Fruit fly (Drosophila melanogaster) whole organism, embryonic: Measurements from ENCODE around the gene Cp18.
A peak's percentile ranks its signal among the peaks of the same experiment; 100 is the strongest.

Experiments
- CG10959 ChIP-seq: fragments of 200-800 bp; sonication (Bioruptor generic); IDR thresholded peaks from 2 replicates; pipeline ENCODE4 v1.3.6; 2022; ENCODE audit warnings: missing biosample characterization, missing genetic modification characterization
- CG11247 ChIP-seq: fragments of 200-800 bp; sonication (Bioruptor generic); IDR thresholded peaks from 2 replicates; pipeline ENCODE4 v1.3.6; 2022; ENCODE audit warnings: missing biosample characterization, missing genetic modification characterization
- CG11398 ChIP-seq: fragments of 200-800 bp; sonication (Bioruptor generic); optimal IDR thresholded peaks from 2 replicates; lab custom pipeline; 2016; ENCODE audit warnings: missing biosample characterization, missing genetic modification characterization
- CG12942 ChIP-seq: fragments of 200-800 bp; sonication (Bioruptor generic); optimal IDR thresholded peaks from 3 replicates; lab custom pipeline; 2016; ENCODE audit warnings: missing biosample characterization, missing genetic modification characterization
- CG13424 ChIP-seq: fragments of 200-800 bp; sonication (Bioruptor generic); optimal IDR thresholded peaks from 2 replicates; lab custom pipeline; 2019; ENCODE audit warnings: missing biosample characterization, mild to moderate bottlenecking, missing genetic modification characterization, moderate library complexity
- CG14710 ChIP-seq: fragments of 200-800 bp; sonication (Bioruptor generic); optimal IDR thresholded peaks from 3 replicates; lab custom pipeline; 2019; ENCODE audit warnings: missing biosample characterization, mild to moderate bottlenecking, missing genetic modification characterization, moderate library complexity
- CG16815 ChIP-seq: fragments of 200-800 bp; sonication (Bioruptor generic); optimal IDR thresholded peaks from 3 replicates; lab custom pipeline; 2017; ENCODE audit warnings: missing biosample characterization, mild to moderate bottlenecking, missing genetic modification characterization
- CG17186 ChIP-seq: fragments of 200-800 bp; sonication (Bioruptor generic); optimal IDR thresholded peaks from 3 replicates; lab custom pipeline; 2017; ENCODE audit warnings: missing biosample characterization, missing genetic modification reagents, missing genetic modification characterization
- CG17328 ChIP-seq: fragments of 200-800 bp; sonication (Bioruptor generic); IDR thresholded peaks from 2 replicates; pipeline ENCODE4 v1.3.6; 2022; ENCODE audit warnings: missing biosample characterization, missing genetic modification characterization
- CG1792 ChIP-seq: fragments of 200-800 bp; sonication (Bioruptor generic); optimal IDR thresholded peaks from 2 replicates; lab custom pipeline; 2016; ENCODE audit warnings: missing biosample characterization, missing genetic modification characterization
- CG18599 ChIP-seq: fragments of 200-800 bp; sonication (Bioruptor generic); optimal IDR thresholded peaks from 3 replicates; lab custom pipeline; 2017; ENCODE audit warnings: missing biosample characterization, missing genetic modification characterization, mild to moderate bottlenecking, moderate library complexity, missing genetic modification reagents
- CG34224 ChIP-seq: fragments of 200-800 bp; sonication (Bioruptor generic); IDR thresholded peaks from 3 replicates; pipeline ENCODE4 v1.3.6; 2022; ENCODE audit warnings: missing biosample characterization, missing genetic modification characterization; ENCODE audit not compliant: partially characterized antibody
- CG3838 ChIP-seq: fragments of 200-800 bp; sonication (Bioruptor generic); optimal IDR thresholded peaks from 3 replicates; lab custom pipeline; 2016; ENCODE audit warnings: missing biosample characterization, missing genetic modification characterization
- CG4328 ChIP-seq: fragments of 200-800 bp; sonication (Bioruptor generic); optimal IDR thresholded peaks from 3 replicates; lab custom pipeline; 2017; ENCODE audit warnings: missing biosample characterization, missing genetic modification reagents, missing genetic modification characterization
- CG43689 ChIP-seq: fragments of 200-800 bp; sonication (Bioruptor generic); IDR thresholded peaks from 2 replicates; pipeline ENCODE4 v1.3.6; 2022; ENCODE audit warnings: missing biosample characterization, missing genetic modification characterization
- CG6654 ChIP-seq: fragments of 200-800 bp; sonication (Bioruptor generic); optimal IDR thresholded peaks from 2 replicates; lab custom pipeline; 2017; ENCODE audit warnings: missing biosample characterization, mild to moderate bottlenecking, missing genetic modification characterization
- CG9437 ChIP-seq: fragments of 200-800 bp; sonication (Bioruptor generic); optimal IDR thresholded peaks from 2 replicates; lab custom pipeline; 2018; ENCODE audit warnings: missing biosample characterization, mild to moderate bottlenecking, missing genetic modification characterization
- CkIIα-i1 ChIP-seq: fragments of 200-800 bp; sonication (Bioruptor generic); IDR thresholded peaks from 2 replicates; pipeline ENCODE4 v1.3.6; 2022; ENCODE audit warnings: missing biosample characterization, missing genetic modification characterization
- Gsc ChIP-seq: fragments of 200-800 bp; sonication (Bioruptor generic); IDR thresholded peaks from 2 replicates; pipeline ENCODE4 v1.3.6; 2022; ENCODE audit warnings: missing biosample characterization, missing genetic modification characterization
- HHEX ChIP-seq: fragments of 200-800 bp; sonication (Bioruptor generic); optimal IDR thresholded peaks from 3 replicates; lab custom pipeline; 2017; ENCODE audit warnings: missing biosample characterization, mild to moderate bottlenecking, missing genetic modification characterization, missing genetic modification reagents
- Hmr ChIP-seq: fragments of 200-800 bp; sonication (Bioruptor generic); optimal IDR thresholded peaks from 3 replicates; lab custom pipeline; 2017; ENCODE audit warnings: mild to moderate bottlenecking, missing biosample characterization, missing genetic modification reagents, missing genetic modification characterization
- Mrtf ChIP-seq: fragments of 200-800 bp; sonication (Bioruptor generic); IDR thresholded peaks from 3 replicates; pipeline ENCODE4 v1.3.6; 2022; ENCODE audit warnings: missing biosample characterization, missing genetic modification characterization
- Nf-YC ChIP-seq: fragments of 200-800 bp; optimal IDR thresholded peaks from 3 replicates; lab custom pipeline; 2019; ENCODE audit warnings: missing biosample characterization, mild to moderate bottlenecking, missing genetic modification characterization, moderate library complexity
- bab2 ChIP-seq: fragments of 200-800 bp; sonication (Bioruptor generic); optimal IDR thresholded peaks from 2 replicates; lab custom pipeline; 2016; ENCODE audit warnings: missing biosample characterization, missing genetic modification characterization
- bbx ChIP-seq: fragments of 200-800 bp; sonication (Bioruptor generic); IDR thresholded peaks from 2 replicates; pipeline ENCODE4 v1.3.6; 2022; ENCODE audit warnings: missing biosample characterization, missing genetic modification characterization; ENCODE audit not compliant: partially characterized antibody
- cg ChIP-seq: fragments of 200-800 bp; sonication (Bioruptor generic); optimal IDR thresholded peaks from 3 replicates; lab custom pipeline; 2019; ENCODE audit warnings: missing biosample characterization, mild to moderate bottlenecking, missing genetic modification characterization, moderate library complexity
- danr ChIP-seq: fragments of 200-800 bp; sonication (Bioruptor generic); IDR thresholded peaks from 2 replicates; pipeline ENCODE4 v1.3.6; 2022; ENCODE audit warnings: missing biosample characterization, missing genetic modification characterization
- dati ChIP-seq: fragments of 200-800 bp; sonication (Bioruptor generic); IDR thresholded peaks from 2 replicates; pipeline ENCODE4 v1.3.6; 2022; ENCODE audit warnings: missing biosample characterization, missing genetic modification characterization
- ems ChIP-seq: fragments of 200-800 bp; sonication (Bioruptor generic); optimal IDR thresholded peaks from 3 replicates; lab custom pipeline; 2016; ENCODE audit warnings: missing biosample characterization, missing genetic modification characterization
- en ChIP-seq: fragments of 200-800 bp; sonication (Bioruptor generic); optimal IDR thresholded peaks from 2 replicates; lab custom pipeline; 2016; ENCODE audit warnings: missing biosample characterization, missing genetic modification characterization
- eve ChIP-seq, 2 experiments: fragments of >200 bp; optimal IDR thresholded peaks; 2 replicates each; lab custom pipeline; 2017; ENCODE audit warnings: missing biosample characterization in 2 of 2, missing genetic modification characterization in 2 of 2
- exex ChIP-seq: fragments of 200-800 bp; sonication (Bioruptor generic); optimal IDR thresholded peaks from 4 replicates; lab custom pipeline; 2018; ENCODE audit warnings: missing biosample characterization, mild to moderate bottlenecking, missing genetic modification characterization, moderate library complexity
- gce ChIP-seq: fragments of 200-800 bp; sonication (Bioruptor generic); IDR thresholded peaks from 3 replicates; pipeline ENCODE4 v1.3.6; 2022; ENCODE audit warnings: missing biosample characterization, missing genetic modification characterization
- gfzf ChIP-seq: fragments of 200-800 bp; sonication (Bioruptor generic); optimal IDR thresholded peaks from 2 replicates; lab custom pipeline; 2016; ENCODE audit warnings: missing biosample characterization, mild to moderate bottlenecking, missing genetic modification characterization, moderate library complexity
- grn ChIP-seq: fragments of 200-800 bp; sonication (Bioruptor generic); optimal IDR thresholded peaks from 3 replicates; lab custom pipeline; 2017; ENCODE audit warnings: missing biosample characterization, missing genetic modification characterization
- hbn ChIP-seq: fragments of 200-800 bp; sonication (Bioruptor generic); IDR thresholded peaks from 2 replicates; pipeline ENCODE4 v1.3.6; 2022; ENCODE audit warnings: missing biosample characterization, missing genetic modification characterization; ENCODE audit not compliant: partially characterized antibody
- inv ChIP-seq: fragments of 200-800 bp; sonication (Bioruptor generic); IDR thresholded peaks from 2 replicates; pipeline ENCODE4 v1.3.6; 2022; ENCODE audit warnings: missing biosample characterization, missing genetic modification characterization; ENCODE audit not compliant: partially characterized antibody
- kah ChIP-seq: fragments of 200-800 bp; sonication (Bioruptor generic); optimal IDR thresholded peaks from 2 replicates; lab custom pipeline; 2018; ENCODE audit warnings: missing biosample characterization, mild to moderate bottlenecking, missing genetic modification characterization
- ken ChIP-seq: fragments of 200-800 bp; sonication (Bioruptor generic); IDR thresholded peaks from 3 replicates; pipeline ENCODE4 v1.3.6; 2022; ENCODE audit warnings: missing biosample characterization, missing genetic modification characterization
- lab ChIP-seq: fragments of 200-800 bp; sonication (Bioruptor generic); optimal IDR thresholded peaks from 3 replicates; lab custom pipeline; 2017; ENCODE audit warnings: missing biosample characterization, missing genetic modification characterization, mild to moderate bottlenecking, moderate library complexity, missing genetic modification reagents
- nom ChIP-seq: fragments of 200-800 bp; sonication (Bioruptor generic); optimal IDR thresholded peaks from 2 replicates; lab custom pipeline; 2017; ENCODE audit warnings: missing biosample characterization, missing genetic modification characterization, mild to moderate bottlenecking, moderate library complexity, missing genetic modification reagents
- otp ChIP-seq: fragments of 200-800 bp; sonication (Bioruptor generic); IDR thresholded peaks from 3 replicates; pipeline ENCODE4, ENCODE4 v1.3.6; 2022; ENCODE audit warnings: missing biosample characterization, missing genetic modification characterization
- ranshi ChIP-seq: fragments of 200-800 bp; sonication (Bioruptor generic); IDR thresholded peaks from 2 replicates; pipeline ENCODE4 v1.3.6; 2022; ENCODE audit warnings: missing biosample characterization, missing genetic modification characterization
- salm ChIP-seq: fragments of 200-800 bp; sonication (Bioruptor generic); optimal IDR thresholded peaks from 2 replicates; lab custom pipeline; 2018; ENCODE audit warnings: missing biosample characterization, mild to moderate bottlenecking, missing genetic modification characterization
- sima ChIP-seq: fragments of 200-800 bp; sonication (Bioruptor generic); optimal IDR thresholded peaks from 2 replicates; lab custom pipeline; 2016; ENCODE audit warnings: missing biosample characterization, missing genetic modification characterization
- slbo ChIP-seq: fragments of 200-800 bp; sonication (Bioruptor generic); IDR thresholded peaks from 2 replicates; pipeline ENCODE4 v1.3.6; 2022; ENCODE audit warnings: missing biosample characterization, missing genetic modification characterization
- slp2 ChIP-seq: fragments of 200-800 bp; sonication (Bioruptor generic); optimal IDR thresholded peaks from 2 replicates; lab custom pipeline; 2016; ENCODE audit warnings: missing biosample characterization, missing genetic modification characterization
- sob ChIP-seq: fragments of 200-800 bp; sonication (Bioruptor generic); IDR thresholded peaks from 2 replicates; pipeline ENCODE4 v1.3.6; 2022; ENCODE audit warnings: missing biosample characterization, missing genetic modification characterization
- sr ChIP-seq: fragments of 200-800 bp; sonication (Bioruptor generic); IDR thresholded peaks from 3 replicates; pipeline ENCODE4 v1.3.6; 2022; ENCODE audit warnings: missing biosample characterization, missing genetic modification characterization
- vnd ChIP-seq: fragments of 200-800 bp; sonication (Bioruptor generic); IDR thresholded peaks from 3 replicates; pipeline ENCODE4 v1.3.6; 2022; ENCODE audit warnings: missing biosample characterization, missing genetic modification characterization; ENCODE audit not compliant: partially characterized antibody
- wek ChIP-seq: fragments of 200-800 bp; sonication (Bioruptor generic); optimal IDR thresholded peaks from 3 replicates; lab custom pipeline; 2018; ENCODE audit warnings: missing biosample characterization, mild to moderate bottlenecking, missing genetic modification characterization, moderate library complexity
- wor ChIP-seq: fragments of 200-800 bp; sonication (Bioruptor generic); IDR thresholded peaks from 2 replicates; pipeline ENCODE4 v1.3.6; 2022; ENCODE audit warnings: missing biosample characterization, missing genetic modification characterization

Cp18 gene

dm6 chr3L:8748839-8749238, 22.2 kb downstream of the Cp18 start (continued):
- TF ChIP-seq cg (GFP tag; lab: Kevin White, UChicago) (no peak), CG3838 (GFP tag; lab: Kevin White, UChicago) (no peak), CG9437 (GFP tag; lab: Kevin White, UChicago) (no peak), bbx (GFP tag; lab: Robert Waterston, UW) (no peak), slp2 (GFP tag; lab: Kevin White, UChicago) (no peak), sob (GFP tag; lab: Robert Waterston, UW) (peak; percentile 51; the same call in 1 of the 2 replicates), CG12942 (GFP tag; lab: Kevin White, UChicago) (peak; percentile 1), CG4328 (no peak), ems (GFP tag; lab: Kevin White, UChicago) (no peak), CG1792 (GFP tag; lab: Kevin White, UChicago) (no peak), Nf-YC (tag; lab: Kevin White, UChicago) (no peak), ken (GFP tag; lab: Robert Waterston, UW) (no peak; the same call in 2 of the 3 replicates), lab (no peak), CG14710 (no peak), CG6654 (GFP tag; lab: Kevin White, UChicago) (no peak), wek (GFP tag; lab: Kevin White, UChicago) (no peak), grn (GFP tag; lab: Kevin White, UChicago) (no peak), kah (GFP tag; lab: Kevin White, UChicago) (no peak), CG11398 (no peak), nom (no peak), CG17328 (GFP tag; lab: Robert Waterston, UW) (no peak), CG11247 (peak; percentile 64), CG18599 (no peak), ranshi (GFP tag; lab: Robert Waterston, UW) (no peak), slbo (peak; percentile 80), bab2 (no peak), wor (GFP tag; lab: Robert Waterston, UW) (no peak), CG17186 (GFP tag; lab: Kevin White, UChicago) (no peak), otp (GFP tag; lab: Robert Waterston, UW) (no peak), Gsc (GFP tag; lab: Robert Waterston, UW) (no peak), gfzf (no peak), inv (GFP tag; lab: Robert Waterston, UW) (no peak), gce (GFP tag; lab: Robert Waterston, UW) (no peak), eve (GFP tag; optimal IDR thresholded peaks at IDR 0.05; lab: Kevin White, UChicago) (no peak), HHEX (GFP tag; lab: Kevin White, UChicago) (no peak), danr (GFP tag; lab: Robert Waterston, UW) (no peak), CG34224 (no peak), salm (tag; lab: Kevin White, UChicago) (no peak), CkIIα-i1 (GFP tag; lab: Robert Waterston, UW) (no peak), dati (GFP tag; lab: Robert Waterston, UW) (no peak), hbn (no peak), CG13424 (no peak), CG43689 (GFP tag; lab: Robert Waterston, UW) (no peak), en (GFP tag; lab: Kevin White, UChicago) (no peak), Mrtf (peak; percentile 43; the same call in 2 of the 3 replicates), sr (GFP tag; lab: Robert Waterston, UW) (no peak), CG10959 (GFP tag; lab: Robert Waterston, UW) (no peak), vnd (GFP tag; lab: Robert Waterston, UW) (no peak), exex (tag; lab: Kevin White, UChicago) (no peak), CG16815 (peak; percentile 20), Hmr (GFP tag; lab: Kevin White, UChicago) (no peak), sima (no peak)
